Worm (Caenorhabditis elegans): Measurements from ENCODE around the gene col-174.

ce11 chrX:7573572-7573628, 26.8 kb downstream of the col-174 start, which contains the start of the genes unc-98 and F08C6.18:
- TF ChIP-seq mab-5 (tag; optimal IDR thresholded peaks at IDR 0.05) = no peak
- no peak for TF ChIP-seq ZK546.5 (tag; optimal IDR thresholded peaks at IDR 0.05)
- no peak for TF ChIP-seq lin-11 (tag; optimal IDR thresholded peaks at IDR 0.05)
- TF ChIP-seq nhr-77 (tag; optimal IDR thresholded peaks at IDR 0.05) = no peak
- TF ChIP-seq mdl-1 (tag; optimal IDR thresholded peaks at IDR 0.05) = no peak
- TF ChIP-seq nhr-11 (tag; optimal IDR thresholded peaks at IDR 0.05) = no peak
- TF ChIP-seq unc-55 (GFP tag; optimal IDR thresholded peaks at IDR 0.05) = no peak
- no peak for TF ChIP-seq zag-1 (tag; optimal IDR thresholded peaks at IDR 0.05)
- TF ChIP-seq nhr-23 (tag; optimal IDR thresholded peaks at IDR 0.05) = no peak
- no peak for TF ChIP-seq R02D3.7 (tag; optimal IDR thresholded peaks at IDR 0.05)
